Worm (Caenorhabditis elegans) whole organism, mixed stage, embryonic: Measurements from ENCODE around the gene mrps-28.

Source experiments
- M03D4.4 ChIP-seq: sonication (generic microtip); optimal IDR thresholded peaks from 2 replicates; lab custom pipeline; 2017; ENCODE audit warnings: mild to moderate bottlenecking, missing genetic modification characterization, missing compliant biosample characterization
- cnd-1 ChIP-seq: fragments of 200-800 bp; sonication (Bioruptor generic); optimal IDR thresholded peaks from 2 replicates; lab custom pipeline; 2018; ENCODE audit warnings: mild to moderate bottlenecking, missing genetic modification characterization, missing compliant biosample characterization
- elt-1 ChIP-seq: sonication (generic microtip); optimal IDR thresholded peaks from 2 replicates; lab custom pipeline; 2017; ENCODE audit warnings: missing genetic modification characterization, mild to moderate bottlenecking, missing compliant biosample characterization, antibody characterized with exemption, moderate library complexity, borderline replicate concordance; ENCODE audit not compliant: insufficient read depth
- elt-3 ChIP-seq: fragments of 150-350 bp; optimal IDR thresholded peaks from 2 replicates; lab custom pipeline; 2014; ENCODE audit warnings: missing biosample characterization, missing genetic modification characterization
- mep-1 ChIP-seq: fragments of 150-350 bp; optimal IDR thresholded peaks from 2 replicates; lab custom pipeline; 2017; ENCODE audit warnings: missing biosample characterization, missing genetic modification reagents, missing genetic modification characterization, inconsistent platforms
- nhr-237 ChIP-seq: fragments of 150-350 bp; optimal IDR thresholded peaks from 2 replicates; lab custom pipeline; 2014; ENCODE audit warnings: missing biosample characterization, missing genetic modification characterization
- pha-4 ChIP-seq: fragments of 150-350 bp; optimal IDR thresholded peaks from 2 replicates; lab custom pipeline; 2018; ENCODE audit warnings: missing biosample characterization, missing genetic modification reagents, missing genetic modification characterization
- unc-120 ChIP-seq: sonication (generic microtip); optimal IDR thresholded peaks from 2 replicates; lab custom pipeline; 2017; ENCODE audit warnings: missing genetic modification characterization, missing compliant biosample characterization; ENCODE audit not compliant: poor library complexity, severe bottlenecking
- unc-39 ChIP-seq: fragments of 150-350 bp; optimal IDR thresholded peaks from 2 replicates; lab custom pipeline; 2014; ENCODE audit warnings: missing biosample characterization, missing genetic modification characterization

- TF ChIP-seq unc-120 (tag; lab: Kevin White, UChicago) (no peak), elt-1 (tag; lab: Kevin White, UChicago) (no peak), pha-4 (no peak), M03D4.4 (tag; lab: Kevin White, UChicago) (no peak), mep-1 (no peak), nhr-237 (tag; lab: Kevin White, UChicago) (no peak), cnd-1 (tag; lab: Kevin White, UChicago) (no peak), elt-3 (tag; lab: Kevin White, UChicago) (no peak), unc-39 (tag; lab: Kevin White, UChicago) (no peak)
Observed at ce11 chrV:19608665-19609064, 35.4 kb upstream of the mrps-28 start.
